Worm (Caenorhabditis elegans) whole organism, mixed stage, embryonic: ENCODE data around the gene srx-44.

Experiments used
- M03D4.4 ChIP-seq: sonication (generic microtip); optimal IDR thresholded peaks from 2 replicates; lab custom pipeline; 2017; ENCODE audit warnings: mild to moderate bottlenecking, missing genetic modification characterization, missing compliant biosample characterization
- bed-3 ChIP-seq: fragments of 200-800 bp; sonication (Bioruptor generic); optimal IDR thresholded peaks from 3 replicates; lab custom pipeline; 2018; ENCODE audit warnings: mild to moderate bottlenecking, missing genetic modification characterization, moderate library complexity, missing compliant biosample characterization
- ceh-39 ChIP-seq: fragments of 150-350 bp; optimal IDR thresholded peaks from 2 replicates; lab custom pipeline; 2014; ENCODE audit warnings: missing biosample characterization, missing genetic modification characterization
- ceh-43 ChIP-seq: fragments of 200-800 bp; sonication (Bioruptor generic); optimal IDR thresholded peaks from 2 replicates; lab custom pipeline; 2018; ENCODE audit warnings: mild to moderate bottlenecking, missing genetic modification characterization, moderate library complexity, missing compliant biosample characterization
- ceh-83 ChIP-seq: fragments of 200-800 bp; sonication (Bioruptor generic); optimal IDR thresholded peaks from 2 replicates; lab custom pipeline; 2018; ENCODE audit warnings: mild to moderate bottlenecking, missing genetic modification characterization, missing compliant biosample characterization
- ces-1 ChIP-seq: fragments of 150-350 bp; optimal IDR thresholded peaks from 2 replicates; lab custom pipeline; 2014; ENCODE audit warnings: missing biosample characterization, missing genetic modification reagents, missing genetic modification characterization
- cnd-1 ChIP-seq: fragments of 200-800 bp; sonication (Bioruptor generic); optimal IDR thresholded peaks from 2 replicates; lab custom pipeline; 2018; ENCODE audit warnings: mild to moderate bottlenecking, missing genetic modification characterization, missing compliant biosample characterization
- drap-1 ChIP-seq: fragments of 200-800 bp; sonication (Bioruptor generic); optimal IDR thresholded peaks from 3 replicates; lab custom pipeline; 2018; ENCODE audit warnings: mild to moderate bottlenecking, missing genetic modification characterization, missing compliant biosample characterization
- elt-1 ChIP-seq: sonication (generic microtip); optimal IDR thresholded peaks from 2 replicates; lab custom pipeline; 2017; ENCODE audit warnings: missing genetic modification characterization, mild to moderate bottlenecking, missing compliant biosample characterization, antibody characterized with exemption, moderate library complexity, borderline replicate concordance; ENCODE audit not compliant: insufficient read depth
- elt-3 ChIP-seq: fragments of 150-350 bp; optimal IDR thresholded peaks from 2 replicates; lab custom pipeline; 2014; ENCODE audit warnings: missing biosample characterization, missing genetic modification characterization
- ham-2 ChIP-seq: fragments of 200-800 bp; sonication (Bioruptor generic); optimal IDR thresholded peaks from 2 replicates; lab custom pipeline; 2018; ENCODE audit warnings: mild to moderate bottlenecking, missing genetic modification characterization, missing compliant biosample characterization
- hlh-1 ChIP-seq: fragments of 150-350 bp; optimal IDR thresholded peaks from 2 replicates; lab custom pipeline; 2014; ENCODE audit warnings: missing biosample characterization, missing genetic modification reagents, missing genetic modification characterization
- lin-13 ChIP-seq: fragments of 150-350 bp; optimal IDR thresholded peaks from 2 replicates; lab custom pipeline; 2014; ENCODE audit warnings: missing biosample characterization, missing genetic modification characterization
- lin-32 ChIP-seq: fragments of 200-800 bp; sonication (Bioruptor generic); optimal IDR thresholded peaks from 2 replicates; lab custom pipeline; 2018; ENCODE audit warnings: mild to moderate bottlenecking, missing genetic modification characterization, missing compliant biosample characterization
- lsy-2 ChIP-seq: fragments of 150-350 bp; optimal IDR thresholded peaks from 2 replicates; lab custom pipeline; 2014; ENCODE audit warnings: missing biosample characterization, missing genetic modification characterization
- mab-5 ChIP-seq: fragments of 150-350 bp; optimal IDR thresholded peaks from 2 replicates; lab custom pipeline; 2014; ENCODE audit warnings: missing biosample characterization, missing genetic modification characterization
- mep-1 ChIP-seq: fragments of 150-350 bp; optimal IDR thresholded peaks from 2 replicates; lab custom pipeline; 2017; ENCODE audit warnings: missing biosample characterization, missing genetic modification reagents, missing genetic modification characterization, inconsistent platforms
- mls-2 ChIP-seq: sonication (generic microtip); optimal IDR thresholded peaks from 2 replicates; lab custom pipeline; 2016; ENCODE audit warnings: mild to moderate bottlenecking, missing genetic modification characterization, moderate library complexity, missing compliant biosample characterization
- nhr-12 ChIP-seq: fragments of 150-350 bp; optimal IDR thresholded peaks from 2 replicates; lab custom pipeline; 2014; ENCODE audit warnings: missing biosample characterization, missing genetic modification characterization
- nhr-2 ChIP-seq: fragments of 150-350 bp; optimal IDR thresholded peaks from 2 replicates; lab custom pipeline; 2014; ENCODE audit warnings: missing biosample characterization, missing genetic modification characterization
- nhr-237 ChIP-seq: fragments of 150-350 bp; optimal IDR thresholded peaks from 2 replicates; lab custom pipeline; 2014; ENCODE audit warnings: missing biosample characterization, missing genetic modification characterization
- nhr-28 ChIP-seq: fragments of 150-350 bp; optimal IDR thresholded peaks from 2 replicates; lab custom pipeline; 2014; ENCODE audit warnings: missing biosample characterization, missing genetic modification characterization
- nhr-76 ChIP-seq: sonication (generic microtip); optimal IDR thresholded peaks from 2 replicates; lab custom pipeline; 2017; ENCODE audit warnings: missing biosample characterization, missing genetic modification characterization
- pha-4 ChIP-seq: fragments of 150-350 bp; optimal IDR thresholded peaks from 2 replicates; lab custom pipeline; 2018; ENCODE audit warnings: missing biosample characterization, missing genetic modification reagents, missing genetic modification characterization
- snpc-4 ChIP-seq: fragments of 150-350 bp; optimal IDR thresholded peaks from 2 replicates; lab custom pipeline; 2014; ENCODE audit warnings: missing biosample characterization, missing genetic modification characterization
- sptf-1 ChIP-seq: sonication (generic microtip); optimal IDR thresholded peaks from 2 replicates; lab custom pipeline; 2017; ENCODE audit warnings: mild to moderate bottlenecking, missing genetic modification characterization, moderate library complexity, missing compliant biosample characterization
- tbx-8 ChIP-seq: fragments of 200-800 bp; sonication (Bioruptor generic); optimal IDR thresholded peaks from 2 replicates; lab custom pipeline; 2018; ENCODE audit warnings: mild to moderate bottlenecking, missing genetic modification characterization, moderate library complexity, missing compliant biosample characterization
- unc-120 ChIP-seq: sonication (generic microtip); optimal IDR thresholded peaks from 2 replicates; lab custom pipeline; 2017; ENCODE audit warnings: missing genetic modification characterization, missing compliant biosample characterization; ENCODE audit not compliant: poor library complexity, severe bottlenecking
- unc-39 ChIP-seq: fragments of 150-350 bp; optimal IDR thresholded peaks from 2 replicates; lab custom pipeline; 2014; ENCODE audit warnings: missing biosample characterization, missing genetic modification characterization
- unc-62 ChIP-seq: fragments of 150-350 bp; optimal IDR thresholded peaks from 2 replicates; lab custom pipeline; 2014; ENCODE audit warnings: missing biosample characterization, missing genetic modification reagents, missing genetic modification characterization
- ztf-11 ChIP-seq: fragments of 150-350 bp; optimal IDR thresholded peaks from 2 replicates; lab custom pipeline; 2014; ENCODE audit warnings: missing biosample characterization, missing genetic modification characterization

srx-44 gene

ce11 chrV:16057010-16057463, 36.9 kb downstream of the srx-44 start, which contains the start of gene F14H3.5:
TSS of gene F14H3.5 (minus strand) at chrV:16057060.
- TF ChIP-seq ceh-43 (GFP tag; lab: Kevin White, UChicago): no peak
- no peak for TF ChIP-seq cnd-1
- TF ChIP-seq nhr-76 (tag; lab: Kevin White, UChicago): no peak
- no peak for TF ChIP-seq nhr-12 (tag; lab: Kevin White, UChicago)
- no peak for TF ChIP-seq M03D4.4
- TF ChIP-seq ztf-11 (tag; lab: Kevin White, UChicago): no peak
- TF ChIP-seq ceh-39 (tag; lab: Kevin White, UChicago): no peak
- no peak for TF ChIP-seq snpc-4 (tag; lab: Kevin White, UChicago)
- TF ChIP-seq drap-1 (GFP tag; lab: Kevin White, UChicago): no peak
- no peak for TF ChIP-seq unc-62 (GFP tag; lab: Kevin White, UChicago)
- TF ChIP-seq unc-120 (tag; lab: Kevin White, UChicago): no peak
- no peak for TF ChIP-seq nhr-2
- TF ChIP-seq mep-1 (tag; lab: Kevin White, UChicago): no peak
- no peak for TF ChIP-seq ham-2
- TF ChIP-seq elt-1 (tag; lab: Kevin White, UChicago): no peak
- TF ChIP-seq, all 35 proteins: peak for 0

ce11 chrV:16058872-16059271, 38.7 kb downstream of the srx-44 start, which contains the start of gene F14H3.6:
TSS of gene F14H3.6 (minus strand) at chrV:16058893.
- TF ChIP-seq hlh-1 (tag; lab: Kevin White, UChicago) (no peak), lin-32 (GFP tag; lab: Kevin White, UChicago) (no peak), ceh-83 (GFP tag; lab: Kevin White, UChicago) (no peak), ztf-11 (tag; lab: Kevin White, UChicago) (no peak), sptf-1 (no peak), lin-13 (tag; lab: Kevin White, UChicago) (no peak), ham-2 (no peak), tbx-8 (GFP tag; lab: Kevin White, UChicago) (no peak), pha-4 (tag; lab: Kevin White, UChicago) (no peak), unc-39 (tag; lab: Kevin White, UChicago) (no peak)

- TF ChIP-seq bed-3 (GFP tag; lab: Kevin White, UChicago): no peak
- TF ChIP-seq lsy-2 (tag; lab: Kevin White, UChicago): no peak
- no peak for TF ChIP-seq nhr-28
- no peak for TF ChIP-seq mab-5
- TF ChIP-seq snpc-4 (tag; lab: Kevin White, UChicago): no peak
- no peak for TF ChIP-seq unc-62 (GFP tag; lab: Kevin White, UChicago)
- TF ChIP-seq ceh-39 (tag; lab: Kevin White, UChicago): no peak
- TF ChIP-seq sptf-1: no peak
- TF ChIP-seq drap-1 (GFP tag; lab: Kevin White, UChicago): no peak
- TF ChIP-seq unc-120 (tag; lab: Kevin White, UChicago): no peak
- no peak for TF ChIP-seq mls-2
- TF ChIP-seq ces-1 (GFP tag; lab: Kevin White, UChicago): no peak
- TF ChIP-seq lin-32 (GFP tag; lab: Kevin White, UChicago): no peak
- no peak for TF ChIP-seq tbx-8 (GFP tag; lab: Kevin White, UChicago)
- TF ChIP-seq nhr-237 (tag; lab: Kevin White, UChicago): no peak
- no peak for TF ChIP-seq nhr-76 (tag; lab: Kevin White, UChicago)
- TF ChIP-seq elt-3 (tag; lab: Kevin White, UChicago): no peak
- TF ChIP-seq pha-4 (tag; lab: Kevin White, UChicago): no peak
- TF ChIP-seq hlh-1 (tag; lab: Kevin White, UChicago): no peak
- no peak for TF ChIP-seq unc-39 (tag; lab: Kevin White, UChicago)
Measured at ce11 chrV:16060135-16060534, 40.0 kb downstream of the srx-44 start, which contains the start of gene F14H3.15. TSS of gene F14H3.15 (minus strand) at chrV:16060235.

- no peak for TF ChIP-seq drap-1 (GFP tag; lab: Kevin White, UChicago)
- TF ChIP-seq nhr-28: no peak
- no peak for TF ChIP-seq elt-1 (tag; lab: Kevin White, UChicago)
- no peak for TF ChIP-seq lin-13 (tag; lab: Kevin White, UChicago)
- TF ChIP-seq ztf-11 (tag; lab: Kevin White, UChicago): no peak
- no peak for TF ChIP-seq mab-5
- no peak for TF ChIP-seq ces-1 (GFP tag; lab: Kevin White, UChicago)
- TF ChIP-seq ceh-83 (GFP tag; lab: Kevin White, UChicago): no peak
- no peak for TF ChIP-seq M03D4.4
Measured at ce11 chrV:16061993-16062392, 41.9 kb downstream of the srx-44 start, which contains the start of gene fbxa-100. TSS of gene fbxa-100 (minus strand) at chrV:16062093.
